In genomic region chr3L:2481470-2481869, dm6 we compare ENCODE assay signal across 5 fruit fly cellular contexts.
TF ChIP-seq lines count a peak whose summit lies in the region.

No protein-coding gene starts in this region.

- no peak for TF ChIP-seq CTCF in whole organism, embryonic (GFP tag; optimal IDR thresholded peaks at IDR 0.05; lab: Kevin White, UChicago)

TF ChIP-seq in whole organism, adult, 20 proteins besides CTCF, POLR2A, EP300 and RAD21:
- TF ChIP-seq kay (GFP tag; lab: Kevin White, UChicago; ENCODE audit: borderline replicate concordance): no peak
- TF ChIP-seq bab1 (GFP tag; optimal IDR thresholded peaks at IDR 0.05; lab: Kevin White, UChicago): peak; percentile 61
- TF ChIP-seq Clk (GFP tag; optimal IDR thresholded peaks at IDR 0.05; lab: Kevin White, UChicago): no peak
- TF ChIP-seq toe (GFP tag; optimal IDR thresholded peaks at IDR 0.05; lab: Kevin White, UChicago): no peak
- TF ChIP-seq CG7101 (tag; optimal IDR thresholded peaks at IDR 0.05; lab: Kevin White, UChicago): peak; percentile 45
- TF ChIP-seq pad (GFP tag; optimal IDR thresholded peaks at IDR 0.05; lab: Kevin White, UChicago): no peak
- TF ChIP-seq CG14711 (tag; optimal IDR thresholded peaks at IDR 0.05; lab: Kevin White, UChicago): peak; percentile 57
- peak; percentile 98 for TF ChIP-seq tj (GFP tag; optimal IDR thresholded peaks at IDR 0.05; lab: Kevin White, UChicago)

TF ChIP-seq in whole organism, embryonic, 481 proteins besides CTCF, POLR2A, EP300 and RAD21:
- TF ChIP-seq sens (GFP tag; lab: Kevin White, UChicago) (peak; percentile 41), Med (GFP tag; lab: Kevin White, UChicago) (peak; percentile 0), psq (GFP tag; optimal IDR thresholded peaks at IDR 0.05; lab: Kevin White, UChicago) (no peak)

TF ChIP-seq in whole organism, prepupa, 60 proteins besides CTCF, POLR2A, EP300 and RAD21 (continues in another document):
- TF ChIP-seq CG8632 (GFP tag; optimal IDR thresholded peaks at IDR 0.05; lab: Kevin White, UChicago): no peak
- no peak for TF ChIP-seq CG16779 (tag; optimal IDR thresholded peaks at IDR 0.05; lab: Kevin White, UChicago)
- TF ChIP-seq Eip75B (GFP tag; optimal IDR thresholded peaks at IDR 0.05; lab: Kevin White, UChicago): no peak
- TF ChIP-seq CG3032 (tag; optimal IDR thresholded peaks at IDR 0.05; lab: Kevin White, UChicago): no peak
- TF ChIP-seq CG15336 (GFP tag; IDR thresholded peaks at IDR 0.05; lab: Robert Waterston, UW): peak; percentile 78
- peak; percentile 5 for TF ChIP-seq lz (GFP tag; optimal IDR thresholded peaks at IDR 0.05; lab: Kevin White, UChicago)
- TF ChIP-seq Hr38 (GFP tag; optimal IDR thresholded peaks at IDR 0.05; lab: Kevin White, UChicago): no peak
- no peak for TF ChIP-seq CG9139 (GFP tag; optimal IDR thresholded peaks at IDR 0.05; lab: Kevin White, UChicago)
- TF ChIP-seq svp (GFP tag; lab: Kevin White, UChicago): peak; percentile 69
- TF ChIP-seq Eip78C (GFP tag; lab: Kevin White, UChicago): peak; percentile 84
- TF ChIP-seq CG11294 (GFP tag; IDR thresholded peaks at IDR 0.05; lab: Robert Waterston, UW): no peak
- peak; percentile 45 for TF ChIP-seq topi (GFP tag; optimal IDR thresholded peaks at IDR 0.05; lab: Kevin White, UChicago)
- TF ChIP-seq fkh (GFP tag; optimal IDR thresholded peaks at IDR 0.05; lab: Kevin White, UChicago): no peak
- peak; percentile 54 for TF ChIP-seq net (GFP tag; optimal IDR thresholded peaks at IDR 0.05; lab: Kevin White, UChicago)
- no peak for TF ChIP-seq CG1621 (tag; optimal IDR thresholded peaks at IDR 0.05; lab: Kevin White, UChicago)
- no peak for TF ChIP-seq dac (GFP tag; optimal IDR thresholded peaks at IDR 0.05; lab: Kevin White, UChicago)
- peak; percentile 54 for TF ChIP-seq Lpt (GFP tag; optimal IDR thresholded peaks at IDR 0.05; lab: Kevin White, UChicago)
- peak; percentile 12 for TF ChIP-seq CG34406 (GFP tag; optimal IDR thresholded peaks at IDR 0.05; lab: Kevin White, UChicago)
- no peak for TF ChIP-seq fd59A (GFP tag; optimal IDR thresholded peaks at IDR 0.05; lab: Kevin White, UChicago)
- TF ChIP-seq Eip93F (GFP tag; optimal IDR thresholded peaks at IDR 0.05; lab: Kevin White, UChicago): no peak
- peak; percentile 30 for TF ChIP-seq CG11902 (GFP tag; optimal IDR thresholded peaks at IDR 0.05; lab: Kevin White, UChicago)
- TF ChIP-seq pdm3 (GFP tag; optimal IDR thresholded peaks at IDR 0.05; lab: Kevin White, UChicago): peak; percentile 54
- TF ChIP-seq Hr39 (GFP tag; optimal IDR thresholded peaks at IDR 0.05; lab: Kevin White, UChicago): peak; percentile 20
- TF ChIP-seq CG4318 (GFP tag; optimal IDR thresholded peaks at IDR 0.05; lab: Kevin White, UChicago): peak; percentile 12
- TF ChIP-seq ss (GFP tag; optimal IDR thresholded peaks at IDR 0.05; lab: Kevin White, UChicago): peak in 1 of 2 experiments; percentile 34
- peak; percentile 30 for TF ChIP-seq Smox (GFP tag; optimal IDR thresholded peaks at IDR 0.05; lab: Kevin White, UChicago)
- TF ChIP-seq CG6792 (GFP tag; optimal IDR thresholded peaks at IDR 0.05; lab: Kevin White, UChicago): peak; percentile 18
- TF ChIP-seq CG6808 (GFP tag; optimal IDR thresholded peaks at IDR 0.05; lab: Kevin White, UChicago): no peak

TF ChIP-seq in whole organism, pupa, 21 proteins besides CTCF, POLR2A, EP300 and RAD21:
- peak; percentile 56; the same call in 1 of the 3 replicates for TF ChIP-seq fd96Ca (GFP tag; IDR thresholded peaks at IDR 0.05; lab: Robert Waterston, UW)
- peak; percentile 52 for TF ChIP-seq Pif1A (GFP tag; optimal IDR thresholded peaks at IDR 0.05; lab: Kevin White, UChicago)
- peak; percentile 25 for TF ChIP-seq CG14655 (GFP tag; optimal IDR thresholded peaks at IDR 0.05; lab: Kevin White, UChicago)
- peak; percentile 48 for TF ChIP-seq CG8159 (tag; optimal IDR thresholded peaks at IDR 0.05; lab: Kevin White, UChicago)
- TF ChIP-seq CG10348 (GFP tag; IDR thresholded peaks at IDR 0.05; lab: Robert Waterston, UW): no peak
- TF ChIP-seq CG15710 (tag; optimal IDR thresholded peaks at IDR 0.05; lab: Kevin White, UChicago): peak; percentile 28
- TF ChIP-seq Pif1B (GFP tag; optimal IDR thresholded peaks at IDR 0.05; lab: Kevin White, UChicago): peak; percentile 64
- TF ChIP-seq CG8301 (tag; optimal IDR thresholded peaks at IDR 0.05; lab: Kevin White, UChicago): peak; percentile 18
- peak; percentile 50 for TF ChIP-seq CG17806 (tag; optimal IDR thresholded peaks at IDR 0.05; lab: Kevin White, UChicago)
- peak; percentile 49; the same call in 2 of the 3 replicates for TF ChIP-seq CG4496 (GFP tag; IDR thresholded peaks at IDR 0.05; lab: Robert Waterston, UW)
- peak; percentile 29 for TF ChIP-seq CG9948 (tag; optimal IDR thresholded peaks at IDR 0.05; lab: Kevin White, UChicago)
- no peak for TF ChIP-seq D1 (tag; optimal IDR thresholded peaks at IDR 0.05; lab: Kevin White, UChicago)
- TF ChIP-seq gl (tag; optimal IDR thresholded peaks at IDR 0.05; lab: Kevin White, UChicago): no peak
- TF ChIP-seq rn (GFP tag; IDR thresholded peaks at IDR 0.05; lab: Robert Waterston, UW): peak; percentile 51; the same call in 1 of the 2 replicates
- peak; percentile 26; the same call in 1 of the 2 replicates for TF ChIP-seq CG32121 (GFP tag; IDR thresholded peaks at IDR 0.05; lab: Robert Waterston, UW)
- peak; percentile 38; the same call in 1 of the 2 replicates for TF ChIP-seq Ets98B (GFP tag; IDR thresholded peaks at IDR 0.05; lab: Robert Waterston, UW)

TF ChIP-seq in whole organism, wandering third instar larva, 38 proteins besides CTCF, POLR2A, EP300 and RAD21:
- TF ChIP-seq brk (GFP tag; optimal IDR thresholded peaks at IDR 0.05; lab: Kevin White, UChicago) (no peak), CG9705 (GFP tag; optimal IDR thresholded peaks at IDR 0.05; lab: Kevin White, UChicago) (no peak), h (GFP tag; optimal IDR thresholded peaks at IDR 0.05; lab: Kevin White, UChicago) (peak; percentile 6)
TF ChIP-seq in whole organism, wandering third instar larva: peak in this region for 1.
